Worm (Caenorhabditis elegans): ENCODE results near the gene mltn-10.

Gene mltn-10

DNA sequence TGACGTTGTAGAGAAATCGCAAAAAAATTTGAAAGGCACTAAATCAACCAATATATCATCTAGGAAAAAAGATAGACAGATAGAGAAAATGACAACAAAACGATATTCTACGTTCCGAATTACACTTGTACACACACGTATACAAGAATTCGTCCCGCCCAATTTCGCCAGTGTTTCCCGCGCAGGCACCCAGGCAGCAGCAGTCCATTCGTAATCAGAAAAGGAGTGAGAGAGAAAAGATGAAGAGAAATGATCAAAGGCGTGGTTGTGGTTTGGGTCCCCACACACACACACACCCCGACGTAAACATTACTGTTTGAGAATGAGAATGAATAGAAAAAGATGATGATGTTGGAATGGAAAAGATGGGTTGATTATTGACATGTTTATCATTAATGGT lies 50.8 kb downstream of the mltn-10 start:
- no peak for TF ChIP-seq flt-1 (GFP tag; IDR thresholded peaks at IDR 0.05)
- TF ChIP-seq sea-1 (GFP tag; conservative IDR thresholded peaks at IDR 0.05) = no peak
- no peak for TF ChIP-seq tbx-11 (GFP tag; IDR thresholded peaks at IDR 0.05)
- TF ChIP-seq tra-4 (tag; optimal IDR thresholded peaks at IDR 0.05) = no peak
- no peak for TF ChIP-seq ets-7 (tag; optimal IDR thresholded peaks at IDR 0.05)
- no peak for TF ChIP-seq ceh-36 (tag; optimal IDR thresholded peaks at IDR 0.05)
- no peak for TF ChIP-seq F13C5.2 (tag; optimal IDR thresholded peaks at IDR 0.05)
- no peak for TF ChIP-seq ceh-13 (GFP tag; optimal IDR thresholded peaks at IDR 0.05)

Measured in whole organism, early embryonic.